Worm (Caenorhabditis elegans): ENCODE results near the gene K09F6.10.

The K09F6.10 gene

ce11 chrII:2328963-2329442 is 40.3 kb upstream of the K09F6.10 start, which contains the start of the genes ZK1240.8 and ZK1240.1:
TSS of gene ZK1240.8 (minus strand) at chrII:2329063.
TSS of gene ZK1240.1 (plus strand) at chrII:2329392.
- TF ChIP-seq sptf-1 (tag; optimal IDR thresholded peaks at IDR 0.05) (no peak), egl-27 (tag; optimal IDR thresholded peaks at IDR 0.05) (no peak), F16B12.6 (tag; optimal IDR thresholded peaks at IDR 0.05) (no peak), elt-2 (tag; optimal IDR thresholded peaks at IDR 0.05) (peak; percentile 5)

- TF ChIP-seq lsy-2 (tag; optimal IDR thresholded peaks at IDR 0.05) (no peak), efl-3 (GFP tag; optimal IDR thresholded peaks at IDR 0.05) (no peak), efl-1 (optimal IDR thresholded peaks at IDR 0.05) (no peak), efl-1 (GFP tag; optimal IDR thresholded peaks at IDR 0.05 in 1 of 2) (peak in 1 of 2 experiments; percentile 25)
Measured at ce11 chrII:2324956-2325355, 36.3 kb upstream of the K09F6.10 start, which contains the start of gene ZK1240.11. TSS of gene ZK1240.11 (plus strand) at chrII:2325256.

- no peak for TF ChIP-seq aha-1 (tag; optimal IDR thresholded peaks at IDR 0.05)
- peak; percentile 74 for TF ChIP-seq elt-2 (tag; optimal IDR thresholded peaks at IDR 0.05)
- TF ChIP-seq pqm-1 (tag; optimal IDR thresholded peaks at IDR 0.05): peak; percentile 49
Measured at ce11 chrII:2322857-2323518, 34.3 kb upstream of the K09F6.10 start, which contains the start of the genes ZK1240.6 and ZK1240.2. TSS of gene ZK1240.6 (minus strand) at chrII:2322907. TSS of gene ZK1240.2 (plus strand) at chrII:2323376.

ce11 chrII:2320097-2320496 is 31.4 kb upstream of the K09F6.10 start, which contains the start of gene ZK1240.3:
TSS of gene ZK1240.3 (plus strand) at chrII:2320334.
- TF ChIP-seq lsy-2 (tag; optimal IDR thresholded peaks at IDR 0.05) (no peak), elt-2 (tag; optimal IDR thresholded peaks at IDR 0.05) (peak; percentile 30)

- no peak for TF ChIP-seq mef-2 (tag; optimal IDR thresholded peaks at IDR 0.05)
- TF ChIP-seq pag-3 (tag; optimal IDR thresholded peaks at IDR 0.05; ENCODE audit: borderline replicate concordance, insufficient read depth): no peak
- peak; percentile 35 for TF ChIP-seq elt-2 (tag; optimal IDR thresholded peaks at IDR 0.05)
- no peak for TF ChIP-seq nhr-77 (tag; optimal IDR thresholded peaks at IDR 0.05)
- TF ChIP-seq xbp-1 (tag; optimal IDR thresholded peaks at IDR 0.05): no peak
- TF ChIP-seq Y116A8C.19 (tag; optimal IDR thresholded peaks at IDR 0.05; ENCODE audit: borderline replicate concordance): no peak
- no peak for TF ChIP-seq mab-9 (GFP tag; IDR thresholded peaks at IDR 0.05)
- no peak for TF ChIP-seq efl-3 (GFP tag; optimal IDR thresholded peaks at IDR 0.05)
- TF ChIP-seq ceh-88 (GFP tag; IDR thresholded peaks at IDR 0.05): no peak
- no peak for TF ChIP-seq sox-4 (tag; optimal IDR thresholded peaks at IDR 0.05)
- TF ChIP-seq tlp-1 (tag; optimal IDR thresholded peaks at IDR 0.05): no peak
- TF ChIP-seq dpl-1 (GFP tag; optimal IDR thresholded peaks at IDR 0.05): no peak
- TF ChIP-seq lsy-2 (tag; optimal IDR thresholded peaks at IDR 0.05): no peak
- TF ChIP-seq grh-1 (GFP tag; IDR thresholded peaks at IDR 0.05): no peak
- no peak for TF ChIP-seq lin-15B (tag; optimal IDR thresholded peaks at IDR 0.05)
- no peak for TF ChIP-seq ets-5 (GFP tag; IDR thresholded peaks at IDR 0.05)
- no peak for TF ChIP-seq efl-1 (optimal IDR thresholded peaks at IDR 0.05)
- TF ChIP-seq efl-1 (GFP tag; optimal IDR thresholded peaks at IDR 0.05 in 1 of 2): peak in 1 of 2 experiments; percentile 79
Measured at ce11 chrII:2317883-2318357, 29.2 kb upstream of the K09F6.10 start, which contains the start of the genes ZK1240.5 and ZK1240.9. TSS of gene ZK1240.5 (minus strand) at chrII:2317933. TSS of gene ZK1240.9 (plus strand) at chrII:2318189.

DNA sequence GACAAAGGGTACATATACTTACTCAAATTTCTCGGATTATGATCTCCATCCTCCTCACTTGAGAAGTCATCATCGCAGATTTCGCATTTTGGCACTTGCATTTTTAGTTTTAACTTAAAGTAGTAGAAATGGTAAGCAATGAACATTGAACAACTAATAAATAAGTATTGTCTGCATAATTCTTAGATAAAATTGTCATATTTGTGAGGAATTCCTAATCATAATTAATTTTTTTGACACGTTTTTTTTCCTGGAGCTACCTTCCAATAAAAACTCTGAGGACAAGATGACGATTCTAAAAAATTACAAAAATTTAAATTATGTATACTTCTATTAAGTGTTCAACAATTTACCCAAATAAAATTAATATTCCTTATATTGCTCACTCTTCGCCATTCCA is 24.1 kb upstream of the K09F6.10 start, which contains the start of the genes trim-21 and B0281.1:
Gene trim-21 (minus strand): TSS at position 101 of the 400 bp plus-strand sequence.
Gene B0281.1 (plus strand): TSS at position 321 of the 400 bp plus-strand sequence.
- TF ChIP-seq nhr-12 (tag; optimal IDR thresholded peaks at IDR 0.05) (no peak), blmp-1 (tag; optimal IDR thresholded peaks at IDR 0.05) (no peak), alr-1 (tag; optimal IDR thresholded peaks at IDR 0.05; ENCODE audit: borderline replicate concordance) (no peak), unc-62 (GFP tag; optimal IDR thresholded peaks at IDR 0.05) (no peak)

ce11 chrII:2306741-2307140 is 18.1 kb upstream of the K09F6.10 start, which contains the start of gene B0281.3:
TSS of gene B0281.3 (plus strand) at chrII:2307041.
- TF ChIP-seq elt-3 (tag; optimal IDR thresholded peaks at IDR 0.05): no peak
- TF ChIP-seq vab-15 (tag; optimal IDR thresholded peaks at IDR 0.05): no peak
- no peak for TF ChIP-seq ceh-8 (GFP tag; optimal IDR thresholded peaks at IDR 0.05)
- no peak for TF ChIP-seq nhr-71 (tag; optimal IDR thresholded peaks at IDR 0.05)
- no peak for TF ChIP-seq lin-14 (GFP tag; optimal IDR thresholded peaks at IDR 0.05)
- no peak for TF ChIP-seq rnt-1 (tag; optimal IDR thresholded peaks at IDR 0.05)
- TF ChIP-seq grh-1 (GFP tag; IDR thresholded peaks at IDR 0.05): no peak
- no peak for TF ChIP-seq pqm-1 (tag; optimal IDR thresholded peaks at IDR 0.05)
- TF ChIP-seq aly-2 (tag; optimal IDR thresholded peaks at IDR 0.05): no peak
- TF ChIP-seq hpl-2 (GFP tag; optimal IDR thresholded peaks at IDR 0.05): no peak
- TF ChIP-seq nhr-47 (tag; optimal IDR thresholded peaks at IDR 0.05): no peak
- TF ChIP-seq ces-1 (GFP tag; optimal IDR thresholded peaks at IDR 0.05): no peak
- no peak for TF ChIP-seq swsn-7 (tag; optimal IDR thresholded peaks at IDR 0.05)

Measured in whole organism, L1 larva.